Worm (Caenorhabditis elegans) whole organism, L2 larva: Measurements from ENCODE around the gene F01G12.18.

Source experiments
- aly-2 ChIP-seq: fragments of 150-350 bp; optimal IDR thresholded peaks from 2 replicates; lab custom pipeline; 2014; ENCODE audit warnings: missing biosample characterization, missing genetic modification characterization
- zag-1 ChIP-seq: fragments of 150-350 bp; optimal IDR thresholded peaks from 2 replicates; lab custom pipeline; 2014; ENCODE audit warnings: missing biosample characterization, missing genetic modification characterization

DNA sequence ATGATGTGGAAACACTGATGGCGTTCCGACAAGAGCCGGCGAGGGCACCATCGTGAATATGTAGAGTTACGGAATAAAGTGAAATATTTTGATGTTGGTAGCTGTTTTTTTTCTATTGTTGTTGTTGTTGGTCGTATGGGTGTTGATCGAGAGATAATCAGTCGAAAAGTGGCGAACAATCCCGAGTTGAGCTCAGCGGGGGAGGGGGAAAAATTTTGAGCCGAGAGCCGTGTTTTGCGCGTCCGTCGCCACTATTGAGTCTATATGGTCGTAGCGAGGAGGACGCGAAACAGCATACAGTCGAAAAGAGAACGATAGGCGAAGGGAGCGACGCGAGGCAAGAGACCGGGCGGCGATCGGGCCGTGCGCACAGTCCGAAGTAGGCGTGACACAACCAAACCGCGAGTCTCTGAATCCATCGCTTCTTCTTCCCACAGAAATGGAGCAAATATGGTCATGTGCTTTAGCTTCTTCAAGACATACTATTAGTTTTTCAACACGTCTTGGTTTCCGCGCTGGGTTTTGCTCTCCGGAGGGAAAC, 18.6 kb upstream of the F01G12.18 start, which contains the start of gene eat-17:
- TF ChIP-seq aly-2: no peak
- no peak for TF ChIP-seq zag-1 (tag; lab: Kevin White, UChicago)
